Fruit fly (Drosophila melanogaster) whole organism, embryonic: ENCODE data around the gene CG6901.

ENCODE experiments used
- Asciz ChIP-seq: fragments of 200-800 bp; sonication (Bioruptor generic); optimal IDR thresholded peaks from 2 replicates; lab custom pipeline; 2017; ENCODE audit warnings: missing biosample characterization, mild to moderate bottlenecking, missing genetic modification characterization, missing genetic modification reagents
- Blimp-1 ChIP-seq: fragments of 200-800 bp; sonication (Bioruptor generic); optimal IDR thresholded peaks from 3 replicates; lab custom pipeline; 2018; ENCODE audit warnings: missing biosample characterization, missing genetic modification characterization, mild to moderate bottlenecking, moderate library complexity, missing genetic modification reagents
- CG10147 ChIP-seq: fragments of 200-800 bp; sonication (Bioruptor generic); optimal IDR thresholded peaks from 2 replicates; lab custom pipeline; 2019; ENCODE audit warnings: missing biosample characterization, mild to moderate bottlenecking, missing genetic modification characterization, moderate library complexity
- CG11560 ChIP-seq: fragments of 200-800 bp; sonication (Bioruptor generic); IDR thresholded peaks from 3 replicates; pipeline ENCODE4 v1.3.6; 2022; ENCODE audit warnings: missing biosample characterization, missing genetic modification characterization
- CG12299 ChIP-seq: fragments of 200-800 bp; sonication (Bioruptor generic); optimal IDR thresholded peaks from 2 replicates; lab custom pipeline; 2018; ENCODE audit warnings: missing biosample characterization, mild to moderate bottlenecking, missing genetic modification characterization
- CG14441 ChIP-seq: fragments of 200-800 bp; sonication (Bioruptor generic); IDR thresholded peaks from 2 replicates; pipeline ENCODE4 v1.3.6; 2022; ENCODE audit warnings: missing biosample characterization, missing genetic modification characterization
- CG1529 ChIP-seq: fragments of 200-800 bp; sonication (Bioruptor generic); optimal IDR thresholded peaks from 3 replicates; lab custom pipeline; 2018; ENCODE audit warnings: missing biosample characterization, missing genetic modification characterization
- CG1603 ChIP-seq: fragments of 200-800 bp; sonication (Bioruptor generic); optimal IDR thresholded peaks from 2 replicates; lab custom pipeline; 2019; ENCODE audit warnings: missing biosample characterization, mild to moderate bottlenecking, missing genetic modification characterization, moderate library complexity
- CG1647 ChIP-seq: fragments of 200-800 bp; sonication (Bioruptor generic); optimal IDR thresholded peaks from 3 replicates; lab custom pipeline; 2016; ENCODE audit warnings: missing biosample characterization, missing genetic modification characterization
- CG16779 ChIP-seq: fragments of 200-800 bp; sonication (Bioruptor generic); IDR thresholded peaks from 2 replicates; pipeline ENCODE4 v1.3.6; 2022; ENCODE audit warnings: missing biosample characterization, missing genetic modification characterization
- CG17328 ChIP-seq: fragments of 200-800 bp; sonication (Bioruptor generic); IDR thresholded peaks from 2 replicates; pipeline ENCODE4 v1.3.6; 2022; ENCODE audit warnings: missing biosample characterization, missing genetic modification characterization
- CG43689 ChIP-seq: fragments of 200-800 bp; sonication (Bioruptor generic); IDR thresholded peaks from 2 replicates; pipeline ENCODE4 v1.3.6; 2022; ENCODE audit warnings: missing biosample characterization, missing genetic modification characterization
- CG4424 ChIP-seq: fragments of 200-800 bp; sonication (Bioruptor generic); optimal IDR thresholded peaks from 3 replicates; lab custom pipeline; 2016; ENCODE audit warnings: missing biosample characterization, missing genetic modification characterization
- CG5953 ChIP-seq: fragments of 200-800 bp; sonication (Bioruptor generic); IDR thresholded peaks from 2 replicates; pipeline ENCODE4 v1.3.6; 2022; ENCODE audit warnings: missing biosample characterization, missing genetic modification characterization
- CG6765 ChIP-seq: fragments of 200-800 bp; sonication (Bioruptor generic); optimal IDR thresholded peaks from 3 replicates; lab custom pipeline; 2017; ENCODE audit warnings: missing biosample characterization, mild to moderate bottlenecking, missing genetic modification characterization
- CG8924 ChIP-seq: fragments of 200-800 bp; optimal IDR thresholded peaks from 3 replicates; lab custom pipeline; 2019; ENCODE audit warnings: missing biosample characterization, mild to moderate bottlenecking, missing genetic modification characterization, moderate library complexity
- CG8944 ChIP-seq: fragments of 200-800 bp; sonication (Bioruptor generic); optimal IDR thresholded peaks from 3 replicates; lab custom pipeline; 2016; ENCODE audit warnings: missing biosample characterization, missing genetic modification characterization
- CG9932 ChIP-seq: fragments of 200-800 bp; sonication (Bioruptor generic); IDR thresholded peaks from 2 replicates; pipeline ENCODE4 v1.3.6; 2022; ENCODE audit warnings: missing biosample characterization, missing genetic modification characterization
- CTCF ChIP-seq: fragments of 200-800 bp; sonication (Bioruptor generic); optimal IDR thresholded peaks from 2 replicates; lab custom pipeline; 2017; ENCODE audit warnings: missing biosample characterization, mild to moderate bottlenecking, missing genetic modification characterization, moderate library complexity
- Chrac-16 ChIP-seq: fragments of 200-800 bp; sonication (Bioruptor generic); optimal IDR thresholded peaks from 3 replicates; lab custom pipeline; 2016; ENCODE audit warnings: missing biosample characterization, missing genetic modification characterization
- Dek ChIP-seq: fragments of 200-800 bp; sonication (Bioruptor generic); optimal IDR thresholded peaks from 3 replicates; lab custom pipeline; 2019; ENCODE audit warnings: missing biosample characterization, mild to moderate bottlenecking, missing genetic modification characterization, moderate library complexity
- Doc2 ChIP-seq: fragments of 200-800 bp; sonication (Bioruptor generic); IDR thresholded peaks from 2 replicates; pipeline ENCODE4 v1.3.6; 2022; ENCODE audit warnings: missing biosample characterization, missing genetic modification characterization
- Fer1 ChIP-seq: fragments of 200-800 bp; sonication (Bioruptor generic); optimal IDR thresholded peaks from 2 replicates; lab custom pipeline; 2017; ENCODE audit warnings: missing biosample characterization, mild to moderate bottlenecking, missing genetic modification characterization
- Hr39 ChIP-seq: fragments of >200 bp; optimal IDR thresholded peaks from 2 replicates; lab custom pipeline; 2017
- Jarid2 ChIP-seq: fragments of 200-800 bp; sonication (Bioruptor generic); optimal IDR thresholded peaks from 3 replicates; lab custom pipeline; 2017; ENCODE audit warnings: mild to moderate bottlenecking, missing biosample characterization, missing genetic modification reagents, missing genetic modification characterization
- Lhr ChIP-seq: fragments of 200-800 bp; sonication (Bioruptor generic); optimal IDR thresholded peaks from 3 replicates; lab custom pipeline; 2017; ENCODE audit warnings: mild to moderate bottlenecking, missing biosample characterization, missing genetic modification reagents, missing genetic modification characterization
- Lpt ChIP-seq: fragments of >200 bp; optimal IDR thresholded peaks from 2 replicates; lab custom pipeline; 2018; ENCODE audit warnings: missing biosample characterization, missing genetic modification characterization
- Nf-YA ChIP-seq: fragments of 200-800 bp; sonication (Bioruptor generic); IDR thresholded peaks from 2 replicates; pipeline ENCODE4 v1.3.6; 2022; ENCODE audit warnings: missing biosample characterization, missing genetic modification characterization
- Oaz ChIP-seq: fragments of 200-800 bp; sonication (Bioruptor generic); IDR thresholded peaks from 2 replicates; pipeline ENCODE4 v1.3.6; 2022; ENCODE audit warnings: missing biosample characterization, missing genetic modification characterization
- Ravus ChIP-seq: fragments of 200-800 bp; sonication (Bioruptor generic); IDR thresholded peaks from 2 replicates; pipeline ENCODE4 v1.3.6; 2022; ENCODE audit warnings: missing biosample characterization, missing genetic modification characterization
- Side ChIP-seq: fragments of 200-800 bp; sonication (Bioruptor generic); optimal IDR thresholded peaks from 2 replicates; lab custom pipeline; 2016; ENCODE audit warnings: missing biosample characterization, missing genetic modification characterization
- Trl ChIP-seq, 3 experiments: fragments of >200 bp in 2 of 3; fragments of 200-800 bp in 1 of 3; sonication (Bioruptor generic) in 1 of 3; optimal IDR thresholded peaks; 2 replicates in 1 of 3; 3 replicates in 2 of 3; lab custom pipeline; 2016 to 2017; ENCODE audit warnings: missing biosample characterization in 1 of 3, missing genetic modification characterization in 1 of 3
- abd-A ChIP-seq: fragments of 200-800 bp; sonication (Bioruptor generic); optimal IDR thresholded peaks from 3 replicates; lab custom pipeline; 2019; ENCODE audit warnings: missing biosample characterization, mild to moderate bottlenecking, missing genetic modification characterization, moderate library complexity
- ac ChIP-seq: fragments of 200-800 bp; sonication (Bioruptor generic); optimal IDR thresholded peaks from 3 replicates; lab custom pipeline; 2017; ENCODE audit warnings: missing biosample characterization, mild to moderate bottlenecking, missing genetic modification characterization
- al ChIP-seq: fragments of 200-800 bp; sonication (Bioruptor generic); IDR thresholded peaks from 2 replicates; pipeline ENCODE4 v1.3.6; 2022; ENCODE audit warnings: missing biosample characterization, missing genetic modification characterization
- ara ChIP-seq: fragments of 200-800 bp; sonication (Bioruptor generic); IDR thresholded peaks from 2 replicates; pipeline ENCODE4 v1.3.6; 2022; ENCODE audit warnings: missing biosample characterization, missing genetic modification characterization
- ash1 ChIP-seq: fragments of 200-800 bp; sonication (Bioruptor generic); optimal IDR thresholded peaks from 2 replicates; lab custom pipeline; 2018; ENCODE audit warnings: missing biosample characterization, mild to moderate bottlenecking, missing genetic modification characterization
- br ChIP-seq: fragments of >200 bp; optimal IDR thresholded peaks from 2 replicates; lab custom pipeline; 2017
- dan ChIP-seq: fragments of 200-800 bp; sonication (Bioruptor generic); IDR thresholded peaks from 2 replicates; pipeline ENCODE4 v1.3.6; 2022; ENCODE audit warnings: missing biosample characterization, missing genetic modification characterization
- dysf ChIP-seq: fragments of 200-800 bp; sonication (Bioruptor generic); IDR thresholded peaks from 3 replicates; pipeline ENCODE4 v1.3.6; 2022; ENCODE audit warnings: missing biosample characterization, missing genetic modification characterization
- esg ChIP-seq: fragments of 200-800 bp; sonication (Bioruptor generic); conservative IDR thresholded peaks from 2 replicates; pipeline ENCODE4 v1.3.6; 2022; ENCODE audit warnings: missing biosample characterization, missing genetic modification characterization
- ftz-f1 ChIP-seq: fragments of 200-800 bp; sonication (Bioruptor generic); optimal IDR thresholded peaks from 2 replicates; lab custom pipeline; 2016; ENCODE audit warnings: missing biosample characterization, missing genetic modification characterization
- gcm2 ChIP-seq: fragments of 200-800 bp; sonication (Bioruptor generic); optimal IDR thresholded peaks from 2 replicates; lab custom pipeline; 2016; ENCODE audit warnings: missing biosample characterization, missing genetic modification characterization
- grn ChIP-seq: fragments of 200-800 bp; sonication (Bioruptor generic); optimal IDR thresholded peaks from 3 replicates; lab custom pipeline; 2017; ENCODE audit warnings: missing biosample characterization, missing genetic modification characterization
- gsb ChIP-seq: fragments of 200-800 bp; sonication (Bioruptor generic); IDR thresholded peaks from 2 replicates; pipeline ENCODE4 v1.3.6; 2022; ENCODE audit warnings: missing biosample characterization, missing genetic modification characterization
- ham ChIP-seq: fragments of 200-800 bp; sonication (Bioruptor generic); IDR thresholded peaks from 2 replicates; pipeline ENCODE4 v1.3.6; 2022; ENCODE audit warnings: missing biosample characterization, missing genetic modification characterization
- knrl ChIP-seq: fragments of 200-800 bp; sonication (Bioruptor generic); IDR thresholded peaks from 3 replicates; pipeline ENCODE4 v1.3.6; 2022; ENCODE audit warnings: missing biosample characterization, missing genetic modification characterization; ENCODE audit not compliant: partially characterized antibody
- p53 ChIP-seq: fragments of 200-800 bp; sonication (Bioruptor generic); optimal IDR thresholded peaks from 2 replicates; lab custom pipeline; 2016; ENCODE audit warnings: missing biosample characterization, missing genetic modification characterization
- sc ChIP-seq, 3 experiments: fragments of >200 bp in 2 of 3; fragments of 200-800 bp in 1 of 3; sonication (Bioruptor generic) in 1 of 3; optimal IDR thresholded peaks; 2 replicates in 2 of 3; 3 replicates in 1 of 3; lab custom pipeline; 2017; ENCODE audit warnings: mild to moderate bottlenecking in 1 of 3, missing biosample characterization in 1 of 3, missing genetic modification characterization in 1 of 3, missing genetic modification reagents in 1 of 3
- schlank ChIP-seq: fragments of 200-800 bp; sonication (Bioruptor generic); optimal IDR thresholded peaks from 2 replicates; lab custom pipeline; 2018; ENCODE audit warnings: missing biosample characterization, mild to moderate bottlenecking, missing genetic modification characterization
- tll ChIP-seq, 2 experiments: fragments of 200-800 bp in 1 of 2; fragments of >200 bp in 1 of 2; sonication (Bioruptor generic) in 1 of 2; optimal IDR thresholded peaks; 2 replicates each; lab custom pipeline; 2017 to 2019; ENCODE audit warnings: missing biosample characterization in 2 of 2, missing genetic modification characterization in 2 of 2, mild to moderate bottlenecking in 1 of 2, moderate library complexity in 1 of 2

CG6901 gene

dm6 chr3R:16331809-16332343, 8.7 kb downstream of the CG6901 start (continued):
- 0 out of 2 replicates have a peak, but pooled peaks have one; percentile 26 for TF ChIP-seq Nf-YA
- peak; percentile 37 for TF ChIP-seq p53 (GFP tag; lab: Kevin White, UChicago)
- TF ChIP-seq ham (GFP tag; lab: Robert Waterston, UW): no peak
- TF ChIP-seq CG1529 (GFP tag; lab: Kevin White, UChicago): peak; percentile 73
- TF ChIP-seq sc (optimal IDR thresholded peaks at IDR 0.05; lab: Kevin White, UChicago): no peak
- peak; percentile 83 for TF ChIP-seq sc (GFP tag; optimal IDR thresholded peaks at IDR 0.05; lab: Kevin White, UChicago)
- TF ChIP-seq CG1647 (GFP tag; lab: Kevin White, UChicago): no peak
- TF ChIP-seq Ravus (GFP tag; lab: Robert Waterston, UW): no peak
- TF ChIP-seq knrl (GFP tag; lab: Robert Waterston, UW): no peak
- no peak for TF ChIP-seq Chrac-16
- no peak for TF ChIP-seq Lpt
- peak; percentile 80 for TF ChIP-seq CG1603 (tag; lab: Kevin White, UChicago)
- TF ChIP-seq CG12299: peak; percentile 21
- no peak for TF ChIP-seq Trl (optimal IDR thresholded peaks at IDR 0.05; lab: Kevin White, UChicago)
- peak; percentile 73 for TF ChIP-seq Trl (GFP tag; optimal IDR thresholded peaks at IDR 0.05; lab: Kevin White, UChicago)
- peak; percentile 67 for TF ChIP-seq schlank
- peak; percentile 28 for TF ChIP-seq CG4424 (GFP tag; lab: Kevin White, UChicago)
- TF ChIP-seq ftz-f1 (GFP tag; lab: Kevin White, UChicago): no peak
- no peak for TF ChIP-seq CTCF (GFP tag; lab: Kevin White, UChicago)
- peak; percentile 77 for TF ChIP-seq grn (GFP tag; lab: Kevin White, UChicago)
- peak; percentile 78 for TF ChIP-seq Lhr
- TF ChIP-seq CG11560 (tag; lab: Robert Waterston, UW): peak; percentile 52; the same call in 1 of the 3 replicates
- peak; percentile 30 for TF ChIP-seq Fer1 (GFP tag; lab: Kevin White, UChicago)
- peak; percentile 48; the same call in 1 of the 2 replicates for TF ChIP-seq CG14441 (GFP tag; lab: Robert Waterston, UW)
- TF ChIP-seq CG8924 (tag; lab: Kevin White, UChicago): peak; percentile 31
- no peak for TF ChIP-seq gcm2 (GFP tag; lab: Kevin White, UChicago)
- no peak for TF ChIP-seq Dek
- TF ChIP-seq Asciz (GFP tag; lab: Kevin White, UChicago): peak; percentile 14
- TF ChIP-seq gsb (GFP tag; lab: Robert Waterston, UW): peak; percentile 63
- no peak for TF ChIP-seq esg (GFP tag; lab: Robert Waterston, UW)
- TF ChIP-seq al (GFP tag; lab: Robert Waterston, UW): peak; percentile 7; the same call in 1 of the 2 replicates
- TF ChIP-seq CG17328 (GFP tag; lab: Robert Waterston, UW): peak; percentile 34; the same call in 1 of the 2 replicates
- TF ChIP-seq CG16779 (GFP tag; lab: Robert Waterston, UW): 0 out of 2 replicates have a peak, but pooled peaks have one; percentile 53
- TF ChIP-seq Side (GFP tag; lab: Kevin White, UChicago): peak; percentile 47
- TF ChIP-seq br (lab: Kevin White, UChicago): no peak
- 0 out of 2 replicates have a peak, but pooled peaks have one; percentile 35 for TF ChIP-seq CG9932 (GFP tag; lab: Robert Waterston, UW)
- TF ChIP-seq ac: peak; percentile 60
- TF ChIP-seq Blimp-1: peak; percentile 49
- peak; percentile 72 for TF ChIP-seq ara (GFP tag; lab: Robert Waterston, UW)
- TF ChIP-seq Jarid2 (GFP tag; lab: Kevin White, UChicago): no peak
- no peak for TF ChIP-seq CG43689
- peak; percentile 42 for TF ChIP-seq CG6765
- TF ChIP-seq ash1 (GFP tag; lab: Kevin White, UChicago): no peak
- TF ChIP-seq Oaz: no peak
- TF ChIP-seq tll (GFP tag; optimal IDR thresholded peaks at IDR 0.05; lab: Kevin White, UChicago): no peak
- TF ChIP-seq dan (GFP tag; lab: Robert Waterston, UW): no peak
- TF ChIP-seq CG10147 (GFP tag; lab: Kevin White, UChicago): no peak
- TF ChIP-seq Hr39 (lab: Kevin White, UChicago): no peak
- no peak for TF ChIP-seq Doc2 (GFP tag; lab: Robert Waterston, UW)
- no peak for TF ChIP-seq abd-A (tag; lab: Kevin White, UChicago)
- TF ChIP-seq dysf: peak; percentile 50; the same call in 2 of the 3 replicates
- no peak for TF ChIP-seq CG5953 (GFP tag; lab: Robert Waterston, UW)
- TF ChIP-seq CG8944 (GFP tag; lab: Kevin White, UChicago): peak; percentile 30
